Fruit fly (Drosophila melanogaster) whole organism, wandering third instar larva: Measurements from ENCODE around the gene CG42635.

ENCODE experiments used
- Abd-B ChIP-seq: fragments of >200 bp; optimal IDR thresholded peaks from 2 replicates; lab custom pipeline; 2017; ENCODE audit warnings: missing biosample characterization, missing genetic modification characterization
- CG32264 ChIP-seq: fragments of 200-800 bp; sonication (Bioruptor generic); optimal IDR thresholded peaks from 2 replicates; lab custom pipeline; 2016; ENCODE audit warnings: missing biosample characterization, missing genetic modification characterization
- CG9705 ChIP-seq: fragments of 200-800 bp; sonication (Bioruptor generic); optimal IDR thresholded peaks from 2 replicates; lab custom pipeline; 2018; ENCODE audit warnings: missing biosample characterization, mild to moderate bottlenecking, missing genetic modification characterization
- CrebA ChIP-seq: fragments of 200-800 bp; sonication (Bioruptor generic); optimal IDR thresholded peaks from 2 replicates; lab custom pipeline; 2016; ENCODE audit warnings: missing biosample characterization, mild to moderate bottlenecking, missing genetic modification characterization, borderline replicate concordance
- Dfd ChIP-seq: fragments of >200 bp; optimal IDR thresholded peaks from 2 replicates; lab custom pipeline; 2017; ENCODE audit warnings: missing biosample characterization, missing genetic modification characterization
- Dif ChIP-seq: fragments of 200-275, 200-300 bp; sonication (Bioruptor generic); optimal IDR thresholded peaks from 2 replicates; lab custom pipeline; 2018; ENCODE audit warnings: missing biosample characterization, missing genetic modification characterization; ENCODE audit not compliant: partially characterized antibody
- GATAd ChIP-seq: sonication (Bioruptor generic); optimal IDR thresholded peaks from 2 replicates; lab custom pipeline; 2016; ENCODE audit warnings: missing biosample characterization, missing genetic modification characterization
- HLH106 ChIP-seq: fragments of 200-800 bp; optimal IDR thresholded peaks from 3 replicates; lab custom pipeline; 2019; ENCODE audit warnings: missing biosample characterization, mild to moderate bottlenecking, missing genetic modification characterization, moderate library complexity
- Hnf4 ChIP-seq: fragments of 200-800 bp; sonication (Bioruptor generic); optimal IDR thresholded peaks from 2 replicates; lab custom pipeline; 2016; ENCODE audit warnings: missing biosample characterization, mild to moderate bottlenecking, missing genetic modification characterization
- Hr78 ChIP-seq: fragments of >200 bp; optimal IDR thresholded peaks from 2 replicates; lab custom pipeline; 2017; ENCODE audit warnings: missing biosample characterization, missing genetic modification characterization
- Hr83 ChIP-seq: fragments of 200-300 bp; sonication (Bioruptor generic); optimal IDR thresholded peaks from 2 replicates; lab custom pipeline; 2016; ENCODE audit warnings: missing biosample characterization, mild to moderate bottlenecking, missing genetic modification characterization, moderate library complexity; ENCODE audit not compliant: poor library complexity, severe bottlenecking
- Jra ChIP-seq: sonication (Bioruptor generic); optimal IDR thresholded peaks from 2 replicates; lab custom pipeline; 2016; ENCODE audit warnings: missing biosample characterization, missing genetic modification characterization
- Myc ChIP-seq: fragments of >200 bp; optimal IDR thresholded peaks from 2 replicates; lab custom pipeline; 2017
- N ChIP-seq: fragments of >200 bp; optimal IDR thresholded peaks from 2 replicates; lab custom pipeline; 2018; ENCODE audit warnings: missing biosample characterization, missing external identifiers, missing genetic modification characterization
- OdsH ChIP-seq: fragments of 200-800 bp; sonication (Bioruptor generic); optimal IDR thresholded peaks from 2 replicates; lab custom pipeline; 2016; ENCODE audit warnings: missing biosample characterization, mild to moderate bottlenecking, missing genetic modification characterization
- Rel ChIP-seq, 2 experiments: fragments of 200-800 bp; sonication (Bioruptor generic) in 1 of 2; optimal IDR thresholded peaks; 2 replicates in 1 of 2; 3 replicates in 1 of 2; lab custom pipeline; 2016 to 2019; ENCODE audit warnings: mild to moderate bottlenecking in 2 of 2, missing biosample characterization in 2 of 2, missing genetic modification characterization in 2 of 2, moderate library complexity in 1 of 2
- Sp1 ChIP-seq: fragments of 200-800 bp; sonication (Bioruptor generic); optimal IDR thresholded peaks from 3 replicates; lab custom pipeline; 2019; ENCODE audit warnings: missing biosample characterization, mild to moderate bottlenecking, missing genetic modification characterization, moderate library complexity
- Vsx2 ChIP-seq: fragments of 200-300, 225-300 bp; sonication (Bioruptor generic); optimal IDR thresholded peaks from 2 replicates; lab custom pipeline; 2018; ENCODE audit warnings: missing biosample characterization, missing genetic modification characterization; ENCODE audit not compliant: partially characterized antibody
- br ChIP-seq: fragments of 200-800 bp; sonication (Bioruptor generic); optimal IDR thresholded peaks from 2 replicates; lab custom pipeline; 2016; ENCODE audit warnings: missing biosample characterization, missing genetic modification characterization
- brk ChIP-seq: fragments of 200-800 bp; sonication (Bioruptor generic); optimal IDR thresholded peaks from 2 replicates; lab custom pipeline; 2016; ENCODE audit warnings: missing biosample characterization, mild to moderate bottlenecking, missing genetic modification characterization
- dl ChIP-seq, 2 experiments: fragments of 175-275, 200-275 bp in 1 of 2; fragments of 200-275 bp in 1 of 2; sonication (Bioruptor generic); optimal IDR thresholded peaks; lab custom pipeline; 2018; ENCODE audit warnings: mild to moderate bottlenecking in 2 of 2, missing biosample characterization in 2 of 2, missing genetic modification characterization in 2 of 2, moderate library complexity in 2 of 2; ENCODE audit not compliant: partially characterized antibody in 2 of 2, insufficient read depth in 1 of 2
- dmrt93B ChIP-seq: fragments of 200-800 bp; sonication (Bioruptor generic); optimal IDR thresholded peaks from 2 replicates; lab custom pipeline; 2018; ENCODE audit warnings: missing biosample characterization, mild to moderate bottlenecking, missing genetic modification characterization
- dsf ChIP-seq: sonication (Bioruptor generic); optimal IDR thresholded peaks from 2 replicates; lab custom pipeline; 2016; ENCODE audit warnings: missing biosample characterization, missing genetic modification characterization, borderline replicate concordance
- ey ChIP-seq: fragments of 200-800 bp; sonication (Bioruptor generic); optimal IDR thresholded peaks from 2 replicates; lab custom pipeline; 2016; ENCODE audit warnings: missing biosample characterization, missing genetic modification characterization
- fru ChIP-seq: fragments of 200-800 bp; sonication (Bioruptor generic); optimal IDR thresholded peaks from 3 replicates; lab custom pipeline; 2016; ENCODE audit warnings: missing biosample characterization, mild to moderate bottlenecking, missing genetic modification characterization
- h ChIP-seq: fragments of 200-800 bp; sonication (Bioruptor generic); optimal IDR thresholded peaks from 3 replicates; lab custom pipeline; 2016; ENCODE audit warnings: missing biosample characterization, mild to moderate bottlenecking, missing genetic modification characterization
- jim ChIP-seq: fragments of 175-275, 200-325 bp; sonication (Bioruptor generic); optimal IDR thresholded peaks from 2 replicates; lab custom pipeline; 2016; ENCODE audit warnings: missing biosample characterization, mild to moderate bottlenecking, missing genetic modification characterization
- pan ChIP-seq: fragments of >200 bp; optimal IDR thresholded peaks from 2 replicates; lab custom pipeline; 2017
- psq ChIP-seq: fragments of 200-800 bp; sonication (Bioruptor generic); optimal IDR thresholded peaks from 3 replicates; lab custom pipeline; 2017; ENCODE audit warnings: missing biosample characterization, mild to moderate bottlenecking, missing genetic modification characterization, moderate library complexity
- rgr ChIP-seq: fragments of 200-800 bp; sonication (Bioruptor generic); optimal IDR thresholded peaks from 3 replicates; lab custom pipeline; 2016; ENCODE audit warnings: missing biosample characterization, mild to moderate bottlenecking, missing genetic modification characterization
- sv ChIP-seq: fragments of 200-800 bp; sonication (Bioruptor generic); optimal IDR thresholded peaks from 3 replicates; lab custom pipeline; 2016; ENCODE audit warnings: missing biosample characterization, missing genetic modification characterization
- tai ChIP-seq: sonication (Bioruptor generic); optimal IDR thresholded peaks from 2 replicates; lab custom pipeline; 2016; ENCODE audit warnings: missing biosample characterization, missing genetic modification characterization
- usp ChIP-seq: fragments of >200 bp; optimal IDR thresholded peaks from 2 replicates; lab custom pipeline; 2017; ENCODE audit warnings: missing biosample characterization, missing genetic modification characterization
- woc ChIP-seq: sonication (Bioruptor generic); optimal IDR thresholded peaks from 2 replicates; lab custom pipeline; 2016; ENCODE audit warnings: missing biosample characterization, mild to moderate bottlenecking, missing genetic modification characterization

Gene CG42635

DNA sequence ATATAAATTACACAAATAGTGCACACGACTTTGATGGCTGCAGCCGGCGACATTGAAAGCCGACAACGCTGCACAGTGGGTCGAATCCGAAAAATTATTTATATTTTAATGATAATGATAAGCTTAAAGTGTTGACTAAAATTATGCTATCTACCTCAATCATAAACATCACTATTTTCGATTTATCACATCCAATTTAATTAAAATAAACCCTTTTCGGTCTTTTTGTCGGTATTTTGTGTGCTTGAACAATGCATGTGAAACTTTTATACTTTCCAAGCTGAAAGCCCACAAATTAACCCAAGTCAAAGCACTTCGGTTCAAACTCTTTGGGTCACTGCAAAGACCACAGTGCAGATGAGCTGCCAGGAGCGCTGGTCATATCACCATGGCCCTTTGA is 2.3 kb upstream of the CG42635 start:
- no peak for TF ChIP-seq Vsx2 (GFP tag; lab: Kevin White, UChicago)
- no peak for TF ChIP-seq tai (GFP tag; lab: Kevin White, UChicago)

DNA sequence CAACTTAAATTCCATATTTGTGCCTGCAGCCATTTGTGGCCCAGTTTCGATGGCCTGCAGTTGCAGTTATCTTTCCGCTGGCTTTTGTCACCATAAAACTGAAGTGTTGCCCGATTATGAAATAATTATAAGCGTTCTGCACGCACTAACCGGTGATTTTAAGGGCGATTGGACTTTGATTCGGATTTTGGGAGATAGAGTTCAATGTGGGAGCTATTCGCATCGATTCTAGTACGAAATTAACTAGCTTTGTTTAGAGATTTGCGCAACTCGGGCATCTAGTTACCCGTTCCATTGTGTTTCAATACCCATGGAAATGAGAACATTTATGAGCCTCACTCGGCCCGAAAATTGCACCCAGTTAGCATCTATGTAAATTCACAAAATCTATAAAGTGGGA is 1.4 kb upstream of the CG42635 start, which contains the start of gene CG5693:
Gene CG5693 (plus strand): TSS at position 301 of the 400 bp plus-strand sequence.
- TF ChIP-seq Jra (GFP tag; lab: Kevin White, UChicago) (no peak), jim (GFP tag; lab: Kevin White, UChicago) (no peak), HLH106 (tag; lab: Kevin White, UChicago) (no peak), Myc (lab: Kevin White, UChicago) (no peak), Abd-B (GFP tag; lab: Kevin White, UChicago) (no peak), psq (GFP tag; lab: Kevin White, UChicago) (no peak), tai (GFP tag; lab: Kevin White, UChicago) (no peak), CG32264 (GFP tag; lab: Kevin White, UChicago) (no peak), usp (no peak), CrebA (no peak)
- TF ChIP-seq, all 38 proteins: peak for 0

DNA sequence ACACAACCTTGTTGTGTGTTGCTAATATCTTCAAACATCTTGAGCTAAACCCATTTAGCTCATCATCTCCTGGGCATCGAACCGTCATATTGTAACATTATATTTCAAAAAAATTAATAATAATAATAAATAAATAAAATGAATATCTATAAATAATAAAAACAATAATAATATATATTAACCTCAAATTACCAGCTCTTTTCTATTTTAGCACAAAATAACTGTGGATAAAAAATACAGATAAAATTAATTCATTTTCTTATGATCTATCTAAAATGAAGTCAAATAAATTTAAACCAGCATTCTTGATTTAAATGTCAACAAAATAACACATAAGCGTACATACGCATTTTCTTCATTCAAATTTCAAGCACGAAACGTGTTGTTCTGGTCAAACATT is 675 bp upstream of the CG42635 start, which contains the start of gene CG42659:
Gene CG42659 (plus strand): TSS at position 301 of the 400 bp plus-strand sequence.
- TF ChIP-seq pan (lab: Kevin White, UChicago) (no peak), h (GFP tag; lab: Kevin White, UChicago) (no peak), Hr83 (GFP tag; lab: Kevin White, UChicago) (no peak), CrebA (no peak), OdsH (GFP tag; lab: Kevin White, UChicago) (no peak), Dfd (no peak), Jra (GFP tag; lab: Kevin White, UChicago) (no peak), Vsx2 (GFP tag; lab: Kevin White, UChicago) (no peak), Sp1 (GFP tag; lab: Kevin White, UChicago) (no peak), N (GFP tag; lab: Kevin White, UChicago) (no peak), GATAd (GFP tag; lab: Kevin White, UChicago) (no peak), brk (GFP tag; lab: Kevin White, UChicago) (no peak), Rel (GFP tag; optimal IDR thresholded peaks at IDR 0.05; lab: Kevin White, UChicago) (no peak), Rel (tag; optimal IDR thresholded peaks at IDR 0.05; lab: Kevin White, UChicago) (no peak), sv (GFP tag; lab: Kevin White, UChicago) (no peak)

DNA sequence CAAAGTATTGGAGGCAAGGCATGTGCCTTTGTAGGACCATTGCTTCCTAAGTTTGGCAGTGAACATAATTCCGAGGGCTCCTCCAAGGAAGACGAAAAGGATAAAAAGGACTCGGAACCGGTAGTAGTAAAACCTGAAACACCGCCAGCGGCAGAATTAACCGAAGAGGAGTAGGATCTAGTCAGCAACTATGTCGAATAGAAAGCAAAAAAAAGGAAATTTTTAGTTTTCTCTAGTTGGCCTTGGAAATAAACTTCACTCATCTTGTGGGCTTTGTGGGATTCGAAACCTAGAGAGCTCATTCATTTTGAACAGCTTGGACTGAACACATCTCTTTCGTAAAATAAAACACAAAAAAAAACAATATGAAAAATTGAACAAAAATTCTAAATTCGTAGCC is 918 bp downstream of the CG42635 start, which contains the start of gene CG31740:
Gene CG31740 (plus strand): TSS at position 301 of the 400 bp plus-strand sequence.
- TF ChIP-seq fru (GFP tag; lab: Kevin White, UChicago), result no peak
- TF ChIP-seq Hr83 (GFP tag; lab: Kevin White, UChicago), result no peak
- TF ChIP-seq CrebA, result no peak
- TF ChIP-seq br (GFP tag; lab: Kevin White, UChicago), result no peak
- TF ChIP-seq dl (GFP tag; optimal IDR thresholded peaks at IDR 0.05; lab: Kevin White, UChicago; ENCODE audit: insufficient read depth in 1 of 2, partially characterized antibody in 2 of 2), result no peak
- no peak for TF ChIP-seq Jra (GFP tag; lab: Kevin White, UChicago)
- TF ChIP-seq dsf (GFP tag; lab: Kevin White, UChicago), result no peak
- TF ChIP-seq usp, result no peak
- TF ChIP-seq Hr78 (GFP tag; lab: Kevin White, UChicago), result no peak
- TF ChIP-seq HLH106 (tag; lab: Kevin White, UChicago), result no peak
- no peak for TF ChIP-seq ey (GFP tag; lab: Kevin White, UChicago)
- no peak for TF ChIP-seq Abd-B (GFP tag; lab: Kevin White, UChicago)
- TF ChIP-seq h (GFP tag; lab: Kevin White, UChicago), result no peak

DNA sequence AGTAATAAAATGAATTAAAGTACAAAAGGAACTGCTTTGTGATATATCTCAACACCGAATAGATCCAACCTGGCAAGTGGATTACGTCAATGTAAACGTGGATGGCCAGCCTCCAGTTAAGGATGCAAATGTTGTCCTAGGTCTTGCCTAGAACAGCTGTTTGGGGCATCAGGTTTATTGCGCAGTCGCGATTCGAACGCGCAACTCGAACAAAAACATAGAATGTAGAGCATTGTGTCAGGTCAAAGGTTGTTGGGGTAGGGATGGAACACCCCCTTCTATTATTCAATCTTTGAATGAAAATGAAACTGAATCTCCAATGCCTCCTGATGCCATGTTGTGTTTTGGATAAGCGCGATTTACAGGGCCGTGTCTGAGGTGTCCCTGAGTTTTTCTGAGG is 1.9 kb downstream of the CG42635 start:
- TF ChIP-seq psq (GFP tag; lab: Kevin White, UChicago) (no peak), Dif (GFP tag; lab: Kevin White, UChicago) (no peak), CG9705 (GFP tag; lab: Kevin White, UChicago) (no peak), HLH106 (tag; lab: Kevin White, UChicago) (no peak), Vsx2 (GFP tag; lab: Kevin White, UChicago) (no peak), woc (GFP tag; lab: Kevin White, UChicago) (no peak), brk (GFP tag; lab: Kevin White, UChicago) (no peak), CG32264 (GFP tag; lab: Kevin White, UChicago) (no peak), Jra (GFP tag; lab: Kevin White, UChicago) (no peak), sv (GFP tag; lab: Kevin White, UChicago) (no peak), Hnf4 (no peak), dsf (GFP tag; lab: Kevin White, UChicago) (no peak), jim (GFP tag; lab: Kevin White, UChicago) (no peak), rgr (GFP tag; lab: Kevin White, UChicago) (no peak), ey (GFP tag; lab: Kevin White, UChicago) (no peak), OdsH (GFP tag; lab: Kevin White, UChicago) (no peak), dmrt93B (GFP tag; lab: Kevin White, UChicago) (no peak), Rel (GFP tag; optimal IDR thresholded peaks at IDR 0.05; lab: Kevin White, UChicago) (no peak), Rel (tag; optimal IDR thresholded peaks at IDR 0.05; lab: Kevin White, UChicago) (no peak), h (GFP tag; lab: Kevin White, UChicago) (no peak), pan (lab: Kevin White, UChicago) (no peak)
